Fruit fly (Drosophila melanogaster): ENCODE data around the gene LManI.

LManI gene

dm6 chr2L:10466865-10467270, 9.8 kb upstream of the LManI start (continued):
- TF ChIP-seq Taf1 (GFP tag; IDR thresholded peaks at IDR 0.05): no peak
- peak; percentile 76 for TF ChIP-seq Oli (tag; optimal IDR thresholded peaks at IDR 0.05)
- TF ChIP-seq CG5245 (GFP tag; optimal IDR thresholded peaks at IDR 0.05): peak; percentile 62
- TF ChIP-seq Oaz (GFP tag; IDR thresholded peaks at IDR 0.05): peak; percentile 31; the same call in 1 of the 2 replicates
- TF ChIP-seq nom (GFP tag; optimal IDR thresholded peaks at IDR 0.05): no peak
- TF ChIP-seq wdn (GFP tag; IDR thresholded peaks at IDR 0.05): no peak
- peak; percentile 78 for TF ChIP-seq bcd (GFP tag; optimal IDR thresholded peaks at IDR 0.05)
- no peak for TF ChIP-seq CG7372 (GFP tag; IDR thresholded peaks at IDR 0.05)
- TF ChIP-seq dmrt99B (tag; optimal IDR thresholded peaks at IDR 0.05): peak; percentile 80
- no peak for TF ChIP-seq Dfd (GFP tag; optimal IDR thresholded peaks at IDR 0.05)
- peak; percentile 52 to 56 for TF ChIP-seq dpn (GFP tag; optimal IDR thresholded peaks at IDR 0.05)
- TF ChIP-seq MTF-1 (GFP tag; optimal IDR thresholded peaks at IDR 0.05; ENCODE audit: borderline replicate concordance): no peak
- no peak for TF ChIP-seq Adf1 (GFP tag; IDR thresholded peaks at IDR 0.05)
- TF ChIP-seq hkb (optimal IDR thresholded peaks at IDR 0.05): no peak
- peak; percentile 28; the same call in 1 of the 2 replicates for TF ChIP-seq hkb (GFP tag; IDR thresholded peaks at IDR 0.05)
- no peak for TF ChIP-seq CG9215 (GFP tag; IDR thresholded peaks at IDR 0.05)
- no peak for TF ChIP-seq unc-4 (GFP tag; IDR thresholded peaks at IDR 0.05; ENCODE audit: partially characterized antibody)
- no peak for TF ChIP-seq knrl (GFP tag; IDR thresholded peaks at IDR 0.05; ENCODE audit: partially characterized antibody)
- TF ChIP-seq Hr3 (GFP tag; optimal IDR thresholded peaks at IDR 0.05): peak; percentile 63
- TF ChIP-seq CG14441 (GFP tag; IDR thresholded peaks at IDR 0.05): no peak
- no peak for TF ChIP-seq CG13894 (tag; optimal IDR thresholded peaks at IDR 0.05)
- peak; percentile 36 for TF ChIP-seq CG1233 (GFP tag; optimal IDR thresholded peaks at IDR 0.05)
- no peak for TF ChIP-seq pfk (GFP tag; optimal IDR thresholded peaks at IDR 0.05)
- no peak for TF ChIP-seq CHES-1-like (GFP tag; optimal IDR thresholded peaks at IDR 0.05)
- TF ChIP-seq unpg (GFP tag; optimal IDR thresholded peaks at IDR 0.05): peak; percentile 22
- TF ChIP-seq hb (GFP tag; IDR thresholded peaks at IDR 0.05; ENCODE audit: partially characterized antibody): no peak
- no peak for TF ChIP-seq CG3838 (GFP tag; optimal IDR thresholded peaks at IDR 0.05)
- TF ChIP-seq CG7271 (tag; optimal IDR thresholded peaks at IDR 0.05): no peak
- no peak for TF ChIP-seq GATAe (GFP tag; conservative IDR thresholded peaks at IDR 0.05)
- TF ChIP-seq Antp (GFP tag; optimal IDR thresholded peaks at IDR 0.05): peak; percentile 46
- TF ChIP-seq CG8290 (GFP tag; optimal IDR thresholded peaks at IDR 0.05): no peak
- no peak for TF ChIP-seq CG8290 (tag; optimal IDR thresholded peaks at IDR 0.05)
- TF ChIP-seq twi (tag; optimal IDR thresholded peaks at IDR 0.05): peak; percentile 17
- peak; percentile 42 for TF ChIP-seq Dad (GFP tag; optimal IDR thresholded peaks at IDR 0.05)
- TF ChIP-seq chm (GFP tag; IDR thresholded peaks at IDR 0.05): no peak
- peak; percentile 40 for TF ChIP-seq CG31388 (GFP tag; optimal IDR thresholded peaks at IDR 0.05)
- peak; percentile 58; the same call in 1 of the 2 replicates for TF ChIP-seq CG4404 (GFP tag; IDR thresholded peaks at IDR 0.05)
- peak; percentile 42 for TF ChIP-seq CG17385 (GFP tag; optimal IDR thresholded peaks at IDR 0.05)
- peak; percentile 84 for TF ChIP-seq CG6689 (GFP tag; IDR thresholded peaks at IDR 0.05)
- peak; percentile 26; the same call in 1 of the 2 replicates for TF ChIP-seq E2f1 (GFP tag; IDR thresholded peaks at IDR 0.05)
- TF ChIP-seq Fer1 (GFP tag; optimal IDR thresholded peaks at IDR 0.05): no peak
- TF ChIP-seq sc (optimal IDR thresholded peaks at IDR 0.05): no peak
- TF ChIP-seq sc (GFP tag; optimal IDR thresholded peaks at IDR 0.05): peak; percentile 56
- TF ChIP-seq ERR (GFP tag; optimal IDR thresholded peaks at IDR 0.05): no peak
- TF ChIP-seq row (GFP tag; IDR thresholded peaks at IDR 0.05): peak; percentile 75; the same call in 2 of the 3 replicates
- TF ChIP-seq Lim3 (GFP tag; IDR thresholded peaks at IDR 0.05): no peak
- peak; percentile 84 for TF ChIP-seq D19B (GFP tag; optimal IDR thresholded peaks at IDR 0.05)
- TF ChIP-seq caup (GFP tag; optimal IDR thresholded peaks at IDR 0.05; ENCODE audit: severe bottlenecking): no peak
- no peak for TF ChIP-seq Sry-β (GFP tag; optimal IDR thresholded peaks at IDR 0.05)
- TF ChIP-seq CG8388 (GFP tag; optimal IDR thresholded peaks at IDR 0.05): peak; percentile 65
- TF ChIP-seq mirr (GFP tag; optimal IDR thresholded peaks at IDR 0.05): no peak
- TF ChIP-seq Mrtf (GFP tag; IDR thresholded peaks at IDR 0.05): 0 out of 3 replicates have a peak, but pooled peaks have one; percentile 46

Measured in whole organism, embryonic.